Fruit fly (Drosophila melanogaster) whole organism: ENCODE data around the gene Osi23.

Source experiments
- CG8478 ChIP-seq: fragments of >200 bp; optimal IDR thresholded peaks from 2 replicates; lab custom pipeline; 2018; ENCODE audit warnings: inconsistent platforms
- Dll ChIP-seq: fragments of >200 bp; optimal IDR thresholded peaks from 2 replicates; lab custom pipeline; 2017
- EcR ChIP-seq, 2 experiments: fragments of >200 bp; optimal IDR thresholded peaks; 2 replicates each; lab custom pipeline; 2017; ENCODE audit warnings: missing biosample characterization in 2 of 2, missing genetic modification characterization in 2 of 2, missing genetic modification reagents in 2 of 2
- pan ChIP-seq: fragments of >200 bp; optimal IDR thresholded peaks from 2 replicates; lab custom pipeline; 2017
- psq ChIP-seq: fragments of >200 bp; optimal IDR thresholded peaks from 2 replicates; lab custom pipeline; 2017

DNA sequence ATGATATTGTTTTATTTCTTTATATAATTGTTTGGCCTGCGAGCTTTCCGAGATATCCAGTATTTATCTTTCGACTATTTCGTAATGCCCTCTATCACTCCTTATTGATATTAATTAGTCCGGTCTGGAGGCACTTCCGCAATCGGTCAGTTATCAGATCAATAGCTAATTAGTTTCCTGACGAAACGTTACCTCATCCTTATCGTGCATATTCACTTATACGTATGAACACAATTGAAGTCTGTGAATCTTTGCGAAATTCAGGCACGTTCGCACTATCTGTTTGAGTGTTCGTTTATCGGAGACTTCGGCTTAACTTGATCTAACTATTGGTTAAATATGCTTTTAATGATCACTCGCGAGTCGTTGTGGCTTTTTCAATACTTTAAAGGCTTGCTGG lies 8.4 kb upstream of the Osi23 start:
- TF ChIP-seq CG8478 (lab: Kevin White, UChicago) (no peak), EcR (GFP tag; optimal IDR thresholded peaks at IDR 0.05; lab: Kevin White, UChicago) (no peak), Dll (lab: Kevin White, UChicago) (no peak), pan (lab: Kevin White, UChicago) (no peak), psq (lab: Kevin White, UChicago) (no peak)
